Worm (Caenorhabditis elegans): ENCODE measurements around the gene dpy-19.

Gene dpy-19

DNA sequence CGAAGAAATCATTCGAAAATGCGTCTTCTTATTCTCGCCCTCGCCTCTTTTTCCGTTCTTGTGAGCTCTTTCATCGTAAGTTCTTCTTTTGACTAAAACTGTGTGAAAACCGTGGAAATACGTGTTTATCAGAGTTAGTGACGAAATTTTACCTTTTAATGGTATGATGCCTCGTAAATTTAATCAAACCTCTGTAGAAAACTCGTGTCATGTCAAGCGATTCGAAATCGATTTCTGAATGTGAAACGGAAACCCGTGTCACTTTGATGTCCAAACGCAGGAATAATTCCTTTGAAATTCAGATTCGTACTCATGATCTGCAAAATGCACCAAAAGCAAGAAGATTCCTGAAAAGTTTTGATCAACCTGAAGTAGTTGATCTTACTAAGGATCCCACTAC, 18.7 kb downstream of the dpy-19 start, which contains the start of gene F22B7.3:
Gene F22B7.3 (plus strand): TSS at position 301 of the 400 bp plus-strand sequence.
- no peak for TF ChIP-seq unc-62 (GFP tag; optimal IDR thresholded peaks at IDR 0.05)

DNA sequence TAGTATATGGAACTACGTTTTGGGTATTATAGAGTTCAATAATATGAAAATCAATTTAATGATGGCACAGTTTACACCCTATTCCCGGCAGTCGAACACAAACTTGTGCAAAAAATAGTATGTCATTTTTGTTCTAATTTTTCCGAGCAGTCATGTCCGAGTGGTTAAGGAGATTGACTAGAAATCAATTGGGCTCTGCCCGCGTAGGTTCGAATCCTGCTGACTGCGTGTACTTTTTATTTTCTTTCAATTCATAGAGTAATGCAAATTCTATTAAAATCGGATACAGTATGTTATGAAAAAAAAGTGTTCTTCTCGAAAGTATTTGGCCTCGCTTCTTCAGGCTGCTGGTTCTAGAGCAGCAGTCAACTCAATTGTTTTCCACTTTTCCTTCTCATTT, 21.3 kb downstream of the dpy-19 start:
- TF ChIP-seq unc-62 (GFP tag; optimal IDR thresholded peaks at IDR 0.05), result no peak

DNA sequence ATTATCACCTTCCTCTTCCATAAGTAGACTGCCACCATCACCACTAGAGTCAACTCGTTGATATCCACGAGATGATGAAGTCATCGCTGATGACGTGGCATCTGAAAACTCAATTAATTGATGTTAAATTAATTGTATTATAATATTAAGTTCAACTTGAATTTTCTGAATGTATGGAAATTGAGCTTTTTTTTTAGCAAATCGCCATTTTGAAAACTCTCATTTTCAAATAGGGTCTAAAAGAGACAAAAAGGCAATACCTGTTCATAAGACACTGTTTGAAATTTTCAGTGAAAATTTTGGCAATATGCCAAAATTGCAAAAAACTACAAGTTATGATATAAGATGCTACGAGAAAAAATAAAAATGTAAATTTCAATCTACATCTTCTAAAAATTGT, 23.6 kb downstream of the dpy-19 start, which contains the start of gene twk-7:
Gene twk-7 (minus strand): TSS at position 101 of the 400 bp plus-strand sequence.
- TF ChIP-seq unc-62 (GFP tag; optimal IDR thresholded peaks at IDR 0.05), result no peak

DNA sequence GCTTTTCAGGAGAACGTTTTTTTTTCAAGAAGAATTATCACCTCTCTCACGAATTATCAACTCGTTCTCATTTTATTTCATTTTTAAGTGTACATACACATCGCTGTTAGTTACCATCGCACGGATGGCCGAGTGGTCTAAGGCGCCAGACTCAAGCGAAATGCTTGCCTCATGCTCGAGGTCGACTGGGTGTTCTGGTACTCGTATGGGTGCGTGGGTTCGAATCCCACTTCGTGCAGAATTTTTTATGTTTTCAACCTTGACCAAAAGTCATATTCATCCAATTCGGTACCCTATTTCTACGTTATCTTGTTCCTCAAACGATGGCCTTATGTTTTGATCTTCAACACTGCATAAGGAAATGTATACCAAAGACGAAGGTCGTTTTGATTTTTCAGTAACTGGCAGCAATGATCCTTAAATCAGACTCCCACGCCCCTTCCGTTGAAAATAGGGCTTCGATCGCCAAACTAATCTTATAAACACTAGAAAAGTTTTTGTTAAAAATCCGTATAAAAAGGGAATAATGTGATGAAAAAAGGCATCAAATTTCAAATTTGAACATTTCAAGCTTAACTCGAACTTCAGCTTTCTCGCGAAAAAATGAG, 28.0 kb downstream of the dpy-19 start, which contains the start of gene fip-1:
Gene fip-1 (plus strand): TSS at position 558 of the 608 bp plus-strand sequence.
- no peak for TF ChIP-seq unc-62 (GFP tag; optimal IDR thresholded peaks at IDR 0.05)

DNA sequence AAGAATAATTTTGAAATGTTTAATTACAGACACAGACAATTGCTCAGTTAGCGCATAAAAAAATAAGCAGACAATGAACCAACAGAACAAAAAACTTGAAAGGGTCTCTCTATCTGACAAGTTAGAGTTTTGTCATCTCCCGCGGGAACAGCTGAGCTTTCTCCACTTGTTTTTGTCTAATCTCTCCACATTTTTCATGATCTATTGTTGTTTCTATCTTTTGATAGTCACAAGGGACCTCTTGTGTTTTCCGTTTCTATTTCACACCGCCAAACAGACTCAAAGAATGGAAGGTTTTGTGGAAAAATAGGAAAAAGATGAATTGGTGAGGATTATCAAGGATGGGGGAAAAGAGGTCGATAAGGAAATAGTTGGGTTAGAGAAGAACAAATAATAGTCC, 30.5 kb downstream of the dpy-19 start:
- TF ChIP-seq unc-62 (GFP tag; optimal IDR thresholded peaks at IDR 0.05), result no peak

DNA sequence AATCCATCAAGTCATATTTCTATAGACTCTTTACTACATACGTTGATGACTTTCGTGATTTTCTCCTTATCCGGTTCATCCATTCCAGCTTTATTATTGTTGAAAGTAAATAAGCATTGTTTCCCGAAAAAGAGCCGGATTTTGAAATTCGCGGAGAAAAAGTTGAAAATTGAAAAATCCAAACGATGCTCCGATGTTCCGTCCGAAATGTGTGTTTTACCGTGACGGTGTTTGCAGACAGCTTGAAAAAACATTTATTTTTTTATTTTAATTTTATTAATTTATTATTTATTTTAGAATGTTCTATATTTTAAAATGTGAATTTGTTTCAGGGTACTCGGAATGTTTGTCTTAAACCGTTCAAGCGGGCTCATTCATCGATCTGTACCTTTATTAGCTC, 36.4 kb downstream of the dpy-19 start, which contains the start of gene dnj-10:
Gene dnj-10 (plus strand): TSS at position 333 of the 400 bp plus-strand sequence.
- TF ChIP-seq unc-62 (GFP tag; optimal IDR thresholded peaks at IDR 0.05), result no peak

DNA sequence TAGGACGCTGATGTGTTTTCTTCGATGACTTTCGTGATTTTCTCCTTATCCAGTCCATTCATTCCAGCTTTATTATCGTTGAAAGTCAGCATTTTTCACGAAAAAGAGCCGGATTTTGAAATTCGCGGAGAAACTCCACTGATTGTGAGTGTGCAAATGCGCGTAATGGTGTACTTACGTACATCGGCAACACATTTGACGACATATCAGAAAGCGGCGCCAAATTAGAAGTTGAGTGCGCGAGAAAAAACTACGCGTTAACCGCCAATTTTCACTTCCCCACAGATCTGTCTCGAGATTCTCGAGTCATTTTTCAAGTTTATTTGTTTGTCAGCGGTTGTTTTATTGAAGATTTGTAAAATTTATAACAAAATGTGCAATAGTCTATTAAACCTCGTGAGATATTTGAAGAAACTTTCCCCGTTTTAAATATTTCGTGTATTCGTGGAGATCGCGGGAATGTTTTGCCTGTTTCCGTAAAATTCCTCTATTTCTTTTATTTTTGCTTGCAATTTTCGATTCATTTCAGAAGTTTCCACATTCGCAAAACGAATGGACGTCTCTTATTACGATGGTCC, 38.8 kb downstream of the dpy-19 start, which contains the start of the genes polk-1 and gpr-1:
Gene polk-1 (minus strand): TSS at position 186 of the 578 bp plus-strand sequence.
Gene gpr-1 (plus strand): TSS at position 528 of the 578 bp plus-strand sequence.
- TF ChIP-seq unc-62 (GFP tag; optimal IDR thresholded peaks at IDR 0.05), result no peak

DNA sequence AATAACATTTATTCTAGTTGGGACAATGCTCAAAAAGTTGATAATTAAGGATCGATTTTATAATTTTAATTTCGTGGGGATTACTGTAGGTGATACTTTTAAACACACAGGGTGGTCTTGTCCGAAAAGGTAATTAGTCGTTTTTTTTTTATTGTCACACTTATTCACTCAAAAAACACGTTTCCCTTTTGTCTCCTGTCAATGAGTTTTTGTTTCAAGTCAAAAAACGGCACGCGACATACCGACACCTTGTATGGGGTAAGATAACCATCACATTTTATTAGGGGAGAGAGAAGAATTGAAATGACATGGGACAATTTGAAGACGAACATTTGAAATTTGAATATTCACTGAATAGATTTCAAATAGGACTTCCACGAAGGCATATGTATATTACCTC, 42.2 kb downstream of the dpy-19 start:
- no peak for TF ChIP-seq unc-62 (GFP tag; optimal IDR thresholded peaks at IDR 0.05)

DNA sequence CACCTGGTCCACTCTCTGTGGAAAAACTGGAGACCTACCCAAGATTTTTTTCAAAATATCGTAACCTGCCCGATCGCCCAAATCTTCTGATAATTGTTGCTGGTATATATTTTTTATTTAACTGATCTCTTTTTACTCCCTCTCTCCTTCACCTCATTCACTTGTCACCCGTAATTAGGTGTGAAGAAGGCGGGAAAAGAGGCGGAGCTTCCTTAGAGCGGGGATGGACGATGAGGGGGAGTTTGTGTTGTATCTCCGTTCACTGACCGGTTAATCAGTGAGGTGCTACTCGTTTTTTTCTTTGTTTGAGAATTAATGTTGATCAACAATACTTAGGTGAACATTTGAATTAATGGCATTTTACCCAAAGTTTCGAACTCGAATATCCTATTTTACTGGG, 44.8 kb downstream of the dpy-19 start, which contains the start of gene ceh-16:
Gene ceh-16 (plus strand): TSS at position 301 of the 400 bp plus-strand sequence.
- no peak for TF ChIP-seq unc-62 (GFP tag; optimal IDR thresholded peaks at IDR 0.05)

DNA sequence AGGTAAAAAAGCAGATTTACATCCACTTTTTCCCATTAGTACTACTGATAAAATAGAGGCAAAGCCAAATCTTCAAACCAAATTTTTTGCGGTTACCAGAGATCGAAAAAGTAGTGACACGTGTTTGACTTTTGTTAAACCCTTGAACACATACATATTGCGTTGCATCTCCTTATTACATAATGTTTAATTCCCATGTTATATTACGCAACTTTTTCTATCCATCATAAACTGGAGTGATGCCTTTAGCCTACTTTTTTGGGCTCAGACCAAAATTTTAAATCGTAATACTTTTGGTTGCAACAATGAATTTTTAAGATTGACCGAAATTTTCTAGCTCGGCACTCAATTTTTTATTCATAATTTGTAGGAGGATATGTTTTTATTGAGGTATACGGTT, 45.3 kb downstream of the dpy-19 start:
- no peak for TF ChIP-seq unc-62 (GFP tag; optimal IDR thresholded peaks at IDR 0.05)

DNA sequence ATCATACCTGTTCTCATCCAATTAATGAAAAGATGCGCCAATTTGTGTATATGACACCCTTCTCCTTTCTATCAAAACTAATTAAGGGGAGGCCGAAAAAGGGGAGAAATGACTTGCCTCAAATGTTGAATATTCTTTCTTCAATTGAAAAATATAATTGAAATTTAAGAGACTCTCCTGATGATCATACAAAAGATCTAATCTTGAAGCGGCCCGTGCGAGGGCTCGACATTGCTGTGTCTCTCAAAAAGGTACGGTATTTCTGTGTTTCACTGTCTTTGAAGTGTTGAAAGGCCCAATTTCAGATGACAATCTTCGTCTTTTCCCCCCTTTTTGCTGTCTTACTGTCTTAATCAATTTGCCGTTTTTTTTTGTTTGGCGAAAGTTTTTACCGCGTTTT, 46.3 kb downstream of the dpy-19 start:
- no peak for TF ChIP-seq unc-62 (GFP tag; optimal IDR thresholded peaks at IDR 0.05)

DNA sequence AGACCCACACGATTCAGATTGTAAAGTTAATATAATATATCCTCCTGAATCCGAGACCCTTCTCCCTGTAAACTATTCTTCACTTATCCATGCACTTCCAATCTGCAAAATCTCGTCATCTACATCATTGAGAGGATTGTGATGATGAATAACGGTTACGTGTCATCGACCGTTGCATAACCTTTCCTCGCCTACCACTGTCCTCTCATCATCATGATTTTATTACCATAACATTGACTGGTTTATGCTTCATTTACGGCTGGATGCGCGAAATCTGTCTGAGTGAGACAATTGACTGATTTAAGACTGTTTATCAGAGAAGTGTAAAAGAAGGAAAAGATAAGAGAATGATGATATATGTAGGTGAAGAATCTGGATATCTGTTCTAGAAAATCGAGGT, 47.0 kb downstream of the dpy-19 start:
- TF ChIP-seq unc-62 (GFP tag; optimal IDR thresholded peaks at IDR 0.05), result no peak

DNA sequence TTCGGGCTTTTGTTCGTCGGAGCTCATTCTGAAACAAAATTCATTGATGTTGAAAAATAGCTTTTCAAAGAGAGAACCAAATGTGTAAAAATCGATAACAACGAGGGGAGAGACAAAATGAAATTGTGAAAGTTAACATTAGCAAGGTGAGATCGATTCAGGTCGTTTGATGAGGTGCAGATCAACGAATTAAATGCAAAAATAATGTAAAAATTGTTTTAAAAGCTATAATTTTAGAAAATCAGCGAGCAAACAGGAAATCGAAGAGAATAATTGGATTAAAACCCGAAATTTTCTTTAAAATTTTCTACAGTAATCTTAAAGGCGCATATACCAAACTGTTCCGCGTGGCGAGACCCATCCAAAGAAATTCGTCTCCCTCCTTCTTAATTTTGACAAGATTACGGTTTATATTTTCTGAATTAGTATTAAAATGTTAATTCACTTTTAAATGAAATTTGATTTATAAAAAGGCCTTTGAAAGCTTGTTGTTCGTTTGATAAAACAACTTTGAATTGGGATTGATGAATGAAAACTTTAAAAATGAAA, 48.8 kb downstream of the dpy-19 start, which contains the start of gene C13G5.2:
Gene C13G5.2 (minus strand): TSS at position 51 of the 549 bp plus-strand sequence.
- TF ChIP-seq unc-62 (GFP tag; optimal IDR thresholded peaks at IDR 0.05), result no peak

DNA sequence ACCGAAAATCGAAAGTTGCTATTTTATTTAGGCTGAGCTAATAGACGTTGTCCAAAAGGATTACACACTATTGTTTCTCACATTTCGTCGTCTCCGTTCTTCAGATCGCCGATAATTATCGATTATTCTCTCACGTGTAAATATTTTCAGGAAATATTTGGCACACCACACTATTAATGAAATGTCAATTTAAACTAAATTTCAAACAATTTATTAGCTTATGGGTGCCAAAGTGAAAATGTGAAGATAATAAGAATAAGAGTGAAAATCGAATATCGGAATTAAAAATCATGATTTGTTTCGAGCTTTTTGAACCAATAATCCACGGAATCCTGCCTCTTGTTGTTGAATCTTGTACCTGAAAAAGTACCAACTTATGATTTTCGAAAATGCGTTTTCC, 50.7 kb downstream of the dpy-19 start, which contains the start of gene C06E1.11:
Gene C06E1.11 (minus strand): TSS at position 101 of the 400 bp plus-strand sequence.
- TF ChIP-seq unc-62 (GFP tag; optimal IDR thresholded peaks at IDR 0.05), result no peak

DNA sequence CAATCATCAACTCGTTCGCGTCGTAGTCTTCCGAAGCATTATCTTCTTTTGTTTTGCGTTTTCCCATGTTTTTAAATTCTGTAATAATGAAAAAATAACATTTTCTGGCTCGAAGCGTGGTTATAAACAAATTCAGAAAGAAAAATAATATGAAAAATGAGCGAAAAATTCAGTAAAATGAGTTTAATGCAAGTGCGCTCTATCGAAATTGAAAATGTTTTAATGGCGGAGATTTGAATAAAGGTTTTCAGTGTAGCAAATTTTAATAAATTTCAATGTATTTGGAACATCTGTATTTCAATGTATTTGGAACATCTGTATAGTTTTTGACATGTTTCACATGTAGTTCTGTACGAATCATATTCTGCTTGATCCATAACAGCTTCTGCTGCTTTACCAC, 52.8 kb downstream of the dpy-19 start, which contains the start of gene rha-2:
Gene rha-2 (minus strand): TSS at position 80 of the 400 bp plus-strand sequence.
- no peak for TF ChIP-seq unc-62 (GFP tag; optimal IDR thresholded peaks at IDR 0.05)

DNA sequence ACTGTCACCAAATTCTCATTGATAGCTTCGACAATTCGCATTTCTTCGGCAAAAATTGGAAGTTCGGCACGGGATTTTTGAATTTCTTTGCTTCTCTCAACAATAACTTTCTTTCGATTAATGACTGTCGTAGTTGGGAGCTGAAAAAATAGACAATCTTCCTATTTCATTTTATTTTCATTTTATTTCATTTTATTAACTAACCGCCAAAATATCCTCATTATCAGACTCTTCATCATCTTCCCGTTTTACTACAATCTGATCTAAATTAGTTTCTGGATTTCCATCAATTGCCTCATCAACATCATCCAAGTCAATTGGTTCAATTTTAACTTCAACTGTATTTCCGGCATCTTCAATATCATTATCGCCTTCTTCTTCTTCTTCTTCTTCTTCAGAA, 53.7 kb downstream of the dpy-19 start:
- TF ChIP-seq unc-62 (GFP tag; optimal IDR thresholded peaks at IDR 0.05), result no peak
